Worm (Caenorhabditis elegans) whole organism, L4 larva: ENCODE measurements around the gene sumv-1.
A peak's percentile ranks its signal among the peaks of the same experiment; 100 is the strongest.

Experiments used
- R02D3.7 ChIP-seq: fragments of 150-350 bp; sonication (generic microtip); optimal IDR thresholded peaks from 3 replicates; lab custom pipeline; 2014; ENCODE audit warnings: missing biosample characterization, missing genetic modification characterization
- T20F7.1 ChIP-seq: fragments of 200-800 bp; sonication (Bioruptor generic); optimal IDR thresholded peaks from 2 replicates; lab custom pipeline; 2018; ENCODE audit warnings: mild to moderate bottlenecking, missing genetic modification characterization, missing compliant biosample characterization
- Y48G9A.11 ChIP-seq: fragments of 200-800 bp; sonication (Bioruptor generic); IDR thresholded peaks from 2 replicates; pipeline ENCODE4 v1.3.6; 2022; ENCODE audit warnings: missing genetic modification reagents, missing genetic modification characterization, missing compliant biosample characterization
- Y75B8A.6 ChIP-seq: fragments of 200-800 bp; sonication (Bioruptor generic); IDR thresholded peaks from 2 replicates; pipeline ENCODE4 v1.3.6; 2022; ENCODE audit warnings: missing genetic modification reagents, missing genetic modification characterization, missing compliant biosample characterization
- aha-1 ChIP-seq: fragments of 150-350 bp; peaks from one replicate; lab custom pipeline; 2014; ENCODE audit warnings: missing biosample characterization, missing genetic modification characterization
- arid-1 ChIP-seq: fragments of 200-800 bp; sonication (Bioruptor generic); conservative IDR thresholded peaks from 2 replicates; pipeline ENCODE4 v1.3.6; 2022; ENCODE audit warnings: missing genetic modification reagents, missing genetic modification characterization, missing compliant biosample characterization
- ceh-28 ChIP-seq: fragments of 150-350 bp; optimal IDR thresholded peaks from 2 replicates; lab custom pipeline; 2014; ENCODE audit warnings: missing biosample characterization, missing genetic modification reagents, missing genetic modification characterization
- ceh-32 ChIP-seq: sonication (generic microtip); optimal IDR thresholded peaks from 2 replicates; lab custom pipeline; 2016; ENCODE audit warnings: mild to moderate bottlenecking, missing genetic modification characterization, missing compliant biosample characterization; ENCODE audit not compliant: poor library complexity
- ceh-44 ChIP-seq: fragments of 200-800 bp; sonication (Bioruptor generic); IDR thresholded peaks from 2 replicates; pipeline ENCODE4 v1.3.6; 2022; ENCODE audit warnings: missing genetic modification reagents, missing genetic modification characterization, missing compliant biosample characterization
- daf-16 ChIP-seq, 3 experiments: sonication (generic microtip); optimal IDR thresholded peaks; 2 replicates each; lab custom pipeline; 2016 to 2017; ENCODE audit warnings: missing genetic modification characterization in 3 of 3, missing genetic modification reagents in 3 of 3, mild to moderate bottlenecking in 2 of 3, missing compliant biosample characterization in 2 of 3, missing biosample characterization in 1 of 3, moderate library complexity in 1 of 3
- dmd-6 ChIP-seq: fragments of 200-800 bp; sonication (Bioruptor generic); IDR thresholded peaks from 2 replicates; pipeline ENCODE4 v1.3.6; 2022; ENCODE audit warnings: missing genetic modification reagents, missing genetic modification characterization, missing compliant biosample characterization
- dpl-1 ChIP-seq: fragments of 150-350 bp; optimal IDR thresholded peaks from 2 replicates; lab custom pipeline; 2014; ENCODE audit warnings: missing biosample characterization, missing genetic modification reagents, missing genetic modification characterization
- duxl-1 ChIP-seq: sonication (generic microtip); optimal IDR thresholded peaks from 2 replicates; lab custom pipeline; 2016; ENCODE audit warnings: mild to moderate bottlenecking, missing genetic modification characterization, moderate library complexity, missing compliant biosample characterization; ENCODE audit not compliant: poor library complexity
- dve-1 ChIP-seq: sonication (generic microtip); optimal IDR thresholded peaks from 2 replicates; lab custom pipeline; 2017; ENCODE audit warnings: antibody characterized with exemption, mild to moderate bottlenecking, missing genetic modification characterization, missing compliant biosample characterization; ENCODE audit not compliant: insufficient read depth
- egl-27 ChIP-seq: sonication (generic microtip); optimal IDR thresholded peaks from 3 replicates; lab custom pipeline; 2017; ENCODE audit warnings: missing biosample characterization, missing genetic modification reagents, missing genetic modification characterization
- egl-43 ChIP-seq: fragments of 200-800 bp; sonication (Bioruptor generic); IDR thresholded peaks from 2 replicates; pipeline ENCODE4 v1.3.6; 2022; ENCODE audit warnings: missing genetic modification reagents, missing genetic modification characterization, missing compliant biosample characterization
- hif-1 ChIP-seq, 2 experiments: sonication (generic microtip); optimal IDR thresholded peaks; 2 replicates each; lab custom pipeline; 2016 to 2017; ENCODE audit warnings: missing compliant biosample characterization in 2 of 2, missing genetic modification characterization in 2 of 2, missing genetic modification reagents in 2 of 2, missing genotype in 2 of 2, mild to moderate bottlenecking in 1 of 2
- hlh-11 ChIP-seq: fragments of 200-800 bp; sonication (Bioruptor generic); optimal IDR thresholded peaks from 2 replicates; lab custom pipeline; 2018; ENCODE audit warnings: mild to moderate bottlenecking, missing genetic modification characterization, missing compliant biosample characterization
- hlh-30 ChIP-seq: sonication (generic microtip); optimal IDR thresholded peaks from 2 replicates; lab custom pipeline; 2017; ENCODE audit warnings: antibody characterized with exemption, mild to moderate bottlenecking, missing genetic modification characterization, missing compliant biosample characterization; ENCODE audit not compliant: insufficient read depth
- hmg-1.1 ChIP-seq: fragments of 200-800 bp; sonication (Bioruptor generic); IDR thresholded peaks from 2 replicates; pipeline ENCODE4 v1.3.6; 2022; ENCODE audit warnings: missing genetic modification reagents, missing genetic modification characterization, missing compliant biosample characterization
- jun-1 ChIP-seq: fragments of 150-350 bp; optimal IDR thresholded peaks from 2 replicates; lab custom pipeline; 2014; ENCODE audit warnings: missing biosample characterization, missing genetic modification reagents, missing genetic modification characterization
- lin-29 ChIP-seq: fragments of 200-800 bp; sonication (Bioruptor generic); IDR thresholded peaks from 2 replicates; pipeline ENCODE4 v1.3.6; 2022; ENCODE audit warnings: missing genetic modification reagents, missing genetic modification characterization, missing compliant biosample characterization
- lin-39 ChIP-seq: fragments of 150-350 bp; optimal IDR thresholded peaks from 2 replicates; lab custom pipeline; 2014; ENCODE audit warnings: missing biosample characterization, missing genetic modification reagents, missing genetic modification characterization
- lsy-2 ChIP-seq, 2 experiments: fragments of 150-350 bp in 1 of 2; sonication (generic microtip) in 1 of 2; optimal IDR thresholded peaks; 2 replicates each; lab custom pipeline; 2014 to 2017; ENCODE audit warnings: missing biosample characterization in 2 of 2, missing genetic modification characterization in 2 of 2
- madf-5 ChIP-seq, 2 experiments: fragments of 200-800 bp; sonication (Bioruptor generic); IDR thresholded peaks; 2 replicates each; pipeline ENCODE4 v1.3.6; 2022; ENCODE audit warnings: missing compliant biosample characterization in 2 of 2, missing genetic modification characterization in 2 of 2
- mdl-1 ChIP-seq, 2 experiments: fragments of 150-350 bp in 1 of 2; sonication (generic microtip) in 1 of 2; optimal IDR thresholded peaks; 2 replicates each; lab custom pipeline; 2014 to 2017; ENCODE audit warnings: missing biosample characterization in 2 of 2, missing genetic modification characterization in 2 of 2
- mep-1 ChIP-seq: fragments of 150-350 bp; sonication (generic microtip); optimal IDR thresholded peaks from 3 replicates; lab custom pipeline; 2014; ENCODE audit warnings: missing biosample characterization, missing genetic modification characterization
- mes-2 ChIP-seq: sonication (generic microtip); optimal IDR thresholded peaks from 2 replicates; lab custom pipeline; 2016; ENCODE audit warnings: missing genotype, mild to moderate bottlenecking, missing genetic modification characterization, missing compliant biosample characterization; ENCODE audit not compliant: poor library complexity, severe bottlenecking
- mxl-2 ChIP-seq: fragments of 200-800 bp; sonication (Bioruptor generic); conservative IDR thresholded peaks from 2 replicates; pipeline ENCODE4 v1.3.6; 2022; ENCODE audit warnings: missing genetic modification reagents, missing genetic modification characterization, missing compliant biosample characterization
- mxl-3 ChIP-seq: fragments of 200-800 bp; sonication (Bioruptor generic); optimal IDR thresholded peaks from 2 replicates; lab custom pipeline; 2018; ENCODE audit warnings: mild to moderate bottlenecking, missing genetic modification characterization, missing compliant biosample characterization
- nhr-10 ChIP-seq: fragments of 150-350 bp; optimal IDR thresholded peaks from 2 replicates; lab custom pipeline; 2014; ENCODE audit warnings: missing biosample characterization, missing genetic modification characterization
- nhr-102 ChIP-seq: sonication (generic microtip); optimal IDR thresholded peaks from 2 replicates; lab custom pipeline; 2016; ENCODE audit warnings: mild to moderate bottlenecking, missing genetic modification characterization, moderate library complexity, missing compliant biosample characterization
- nhr-11 ChIP-seq: fragments of 150-350 bp; optimal IDR thresholded peaks from 2 replicates; lab custom pipeline; 2014; ENCODE audit warnings: missing biosample characterization, missing genetic modification characterization
- nhr-25 ChIP-seq: sonication (generic microtip); optimal IDR thresholded peaks from 2 replicates; lab custom pipeline; 2017; ENCODE audit warnings: missing genetic modification characterization, mild to moderate bottlenecking, missing compliant biosample characterization, antibody characterized with exemption, moderate library complexity, borderline replicate concordance; ENCODE audit not compliant: insufficient read depth
- nhr-28 ChIP-seq: fragments of 150-350 bp; optimal IDR thresholded peaks from 2 replicates; lab custom pipeline; 2014; ENCODE audit warnings: missing biosample characterization, missing genetic modification characterization
- nhr-48 ChIP-seq: sonication (generic microtip); optimal IDR thresholded peaks from 2 replicates; lab custom pipeline; 2016; ENCODE audit warnings: mild to moderate bottlenecking, missing genetic modification characterization, missing compliant biosample characterization
- nhr-6 ChIP-seq: fragments of 150-350 bp; optimal IDR thresholded peaks from 2 replicates; lab custom pipeline; 2014; ENCODE audit warnings: missing biosample characterization, missing genetic modification characterization
- nhr-76 ChIP-seq: fragments of 150-350 bp; optimal IDR thresholded peaks from 2 replicates; lab custom pipeline; 2014; ENCODE audit warnings: missing biosample characterization, missing genetic modification characterization
- nhr-77 ChIP-seq: fragments of 150-350 bp; optimal IDR thresholded peaks from 2 replicates; lab custom pipeline; 2014; ENCODE audit warnings: missing biosample characterization, missing genetic modification characterization
- pha-4 ChIP-seq, 2 experiments: fragments of 150-350 bp in 1 of 2; fragments of 200-800 bp in 1 of 2; sonication (Bioruptor generic) in 1 of 2; IDR thresholded peaks in 1 of 2; optimal IDR thresholded peaks in 1 of 2; 2 replicates each; pipeline versions ENCODE4 v1.3.6 to Lab custom; 2014 to 2022; ENCODE audit warnings: missing genetic modification characterization in 2 of 2, missing genetic modification reagents in 2 of 2, missing biosample characterization in 1 of 2, missing compliant biosample characterization in 1 of 2
- pqm-1 ChIP-seq: sonication (generic microtip); optimal IDR thresholded peaks from 2 replicates; lab custom pipeline; 2017; ENCODE audit warnings: missing biosample characterization, missing genetic modification characterization
- rbr-2 ChIP-seq: sonication (generic microtip); optimal IDR thresholded peaks from 2 replicates; lab custom pipeline; 2016; ENCODE audit warnings: missing genotype, missing genetic modification characterization, missing compliant biosample characterization
- spr-3 ChIP-seq: fragments of 200-800 bp; sonication (Bioruptor generic); optimal IDR thresholded peaks from 2 replicates; lab custom pipeline; 2018; ENCODE audit warnings: mild to moderate bottlenecking, missing genetic modification characterization, missing compliant biosample characterization
- tra-1 ChIP-seq: fragments of 200-800 bp; sonication (Bioruptor generic); IDR thresholded peaks from 2 replicates; pipeline ENCODE4 v1.3.6; 2022; ENCODE audit warnings: missing genetic modification reagents, missing genetic modification characterization, missing compliant biosample characterization
- unc-130 ChIP-seq: sonication (generic microtip); optimal IDR thresholded peaks from 2 replicates; lab custom pipeline; 2016; ENCODE audit warnings: missing genetic modification reagents, missing genetic modification characterization, missing compliant biosample characterization
- zfp-3 ChIP-seq: fragments of 200-800 bp; sonication (Bioruptor generic); conservative IDR thresholded peaks from 2 replicates; pipeline ENCODE4 v1.3.6; 2022; ENCODE audit warnings: missing genetic modification reagents, missing genetic modification characterization, missing compliant biosample characterization
- ztf-7 ChIP-seq: fragments of 150-350 bp; optimal IDR thresholded peaks from 2 replicates; lab custom pipeline; 2014; ENCODE audit warnings: missing biosample characterization, missing genetic modification characterization

sumv-1 gene

ce11 chrIII:5202641-5203040 is 51.3 kb downstream of the sumv-1 start:
- TF ChIP-seq daf-16 (GFP tag; optimal IDR thresholded peaks at IDR 0.05; lab: Kevin White, UChicago) (no peak), daf-16 (tag; optimal IDR thresholded peaks at IDR 0.05; lab: Kevin White, UChicago) (peak; percentile 85), pqm-1 (tag; lab: Kevin White, UChicago) (peak; percentile 54), hlh-11 (tag; lab: Kevin White, UChicago) (peak; percentile 83), Y48G9A.11 (no peak), mxl-2 (no peak), hif-1 (tag; optimal IDR thresholded peaks at IDR 0.05; lab: Kevin White, UChicago) (peak in 1 of 2 experiments; percentile 78), mep-1 (peak; percentile 79), R02D3.7 (tag; lab: Kevin White, UChicago) (no peak), ceh-44 (GFP tag; lab: Robert Waterston, UW) (no peak), nhr-28 (tag; lab: Kevin White, UChicago) (peak; percentile 100), hlh-30 (tag; lab: Kevin White, UChicago) (peak; percentile 80), nhr-77 (tag; lab: Kevin White, UChicago) (peak; percentile 97), lsy-2 (tag; optimal IDR thresholded peaks at IDR 0.05; lab: Kevin White, UChicago) (peak; percentile 19 to 55), nhr-10 (tag; lab: Kevin White, UChicago) (peak; percentile 47), egl-43 (GFP tag; lab: Robert Waterston, UW) (no peak), spr-3 (GFP tag; lab: Kevin White, UChicago) (no peak), duxl-1 (tag; lab: Kevin White, UChicago) (no peak), T20F7.1 (GFP tag; lab: Kevin White, UChicago) (peak; percentile 46), jun-1 (no peak), nhr-102 (tag; lab: Kevin White, UChicago) (peak; percentile 71), ceh-32 (tag; lab: Kevin White, UChicago) (no peak), nhr-76 (no peak), dpl-1 (peak; percentile 13), lin-39 (tag; lab: Kevin White, UChicago) (no peak), dmd-6 (GFP tag; lab: Robert Waterston, UW) (peak; percentile 69), hmg-1.1 (GFP tag; lab: Robert Waterston, UW) (0 out of 2 replicates have a peak, but pooled peaks have one; percentile 38), arid-1 (GFP tag; lab: Robert Waterston, UW) (no peak), zfp-3 (GFP tag; lab: Robert Waterston, UW) (no peak), nhr-11 (tag; lab: Kevin White, UChicago) (peak; percentile 85), mes-2 (tag; lab: Kevin White, UChicago) (peak; percentile 35), mxl-3 (GFP tag; lab: Kevin White, UChicago) (peak; percentile 10), dve-1 (peak; percentile 94), mdl-1 (tag; optimal IDR thresholded peaks at IDR 0.05; lab: Kevin White, UChicago) (peak in 1 of 2 experiments; percentile 75), Y75B8A.6 (no peak), lin-29 (GFP tag; lab: Robert Waterston, UW) (no peak), madf-5 (GFP tag; IDR thresholded peaks at IDR 0.05; lab: Robert Waterston, UW) (no peak), pha-4 (GFP tag; IDR thresholded peaks at IDR 0.05; lab: Robert Waterston, UW) (0 out of 2 replicates have a peak, but pooled peaks have one; percentile 18), pha-4 (tag; optimal IDR thresholded peaks at IDR 0.05; lab: Kevin White, UChicago) (no peak), unc-130 (GFP tag; lab: Kevin White, UChicago) (no peak), nhr-48 (tag; lab: Kevin White, UChicago) (peak; percentile 11), ceh-28 (tag; lab: Kevin White, UChicago) (no peak), nhr-25 (peak; percentile 59), rbr-2 (tag; lab: Kevin White, UChicago) (peak; percentile 28), egl-27 (tag; lab: Kevin White, UChicago) (no peak), ztf-7 (tag; lab: Kevin White, UChicago) (peak; percentile 25), tra-1 (GFP tag; lab: Robert Waterston, UW) (0 out of 2 replicates have a peak, but pooled peaks have one; percentile 27), nhr-6 (tag; lab: Kevin White, UChicago) (peak; percentile 78), aha-1 (tag; lab: Kevin White, UChicago) (peak; percentile 64)
